Worm (Caenorhabditis elegans) whole organism, L4 larva: ENCODE measurements around the gene col-109.

Experiments used
- dmd-9 ChIP-seq: fragments of 200-800 bp; sonication (Bioruptor generic); IDR thresholded peaks from 2 replicates; pipeline ENCODE4 v1.3.6; 2022; ENCODE audit warnings: missing genetic modification reagents, missing genetic modification characterization, missing compliant biosample characterization
- dve-1 ChIP-seq: sonication (generic microtip); optimal IDR thresholded peaks from 2 replicates; lab custom pipeline; 2017; ENCODE audit warnings: antibody characterized with exemption, mild to moderate bottlenecking, missing genetic modification characterization, missing compliant biosample characterization; ENCODE audit not compliant: insufficient read depth
- egl-27 ChIP-seq: sonication (generic microtip); optimal IDR thresholded peaks from 3 replicates; lab custom pipeline; 2017; ENCODE audit warnings: missing biosample characterization, missing genetic modification reagents, missing genetic modification characterization
- nhr-11 ChIP-seq: fragments of 150-350 bp; optimal IDR thresholded peaks from 2 replicates; lab custom pipeline; 2014; ENCODE audit warnings: missing biosample characterization, missing genetic modification characterization
- unc-62 ChIP-seq, 3 experiments: fragments of 150-350 bp in 1 of 3; sonication (generic microtip); optimal IDR thresholded peaks in 2 of 3; peaks in 1 of 3; 1 replicate in 1 of 3; 2 replicates in 2 of 3; lab custom pipeline; 2014 to 2017; ENCODE audit warnings: missing biosample characterization in 3 of 3, missing genetic modification characterization in 3 of 3, missing genetic modification reagents in 3 of 3, missing genotype in 1 of 3

DNA sequence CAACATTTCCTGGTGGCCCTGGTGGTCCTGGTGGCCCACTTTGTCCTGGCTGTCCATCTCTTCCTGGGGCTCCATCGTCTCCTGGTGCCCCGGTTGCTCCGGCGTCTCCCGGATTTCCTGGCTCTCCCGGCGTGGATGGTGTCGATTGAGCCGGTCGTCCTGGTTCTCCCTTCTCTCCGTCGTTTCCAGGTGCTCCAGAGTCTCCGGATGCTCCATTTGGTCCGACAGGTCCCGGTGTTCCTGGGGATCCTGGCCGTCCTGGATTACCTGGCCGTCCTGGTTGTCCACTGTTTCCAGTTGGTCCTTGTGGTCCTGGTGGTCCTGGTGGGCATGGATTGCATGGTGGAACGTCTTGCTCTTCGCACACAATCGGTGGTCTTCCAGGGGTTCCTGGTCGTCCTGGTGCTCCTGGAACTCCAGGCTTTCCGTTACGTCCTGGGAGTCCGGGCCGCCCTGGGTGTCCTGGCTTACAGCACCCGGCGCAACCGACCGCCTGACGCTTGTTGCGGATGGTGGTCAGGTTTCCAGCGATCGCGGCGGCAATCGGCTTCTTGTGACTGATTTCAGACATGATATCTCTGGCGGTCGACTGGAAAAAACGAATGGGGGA, 1.5 kb downstream of the col-109 start:
- TF ChIP-seq unc-62 (GFP tag; optimal IDR thresholded peaks at IDR 0.05 in 1 of 2; lab: Kevin White, UChicago): no peak
- no peak for TF ChIP-seq unc-62 (tag; optimal IDR thresholded peaks at IDR 0.05; lab: Kevin White, UChicago)
- TF ChIP-seq egl-27 (tag; lab: Kevin White, UChicago): no peak
- TF ChIP-seq nhr-11 (tag; lab: Kevin White, UChicago): no peak
- no peak for TF ChIP-seq dve-1 (tag; lab: Kevin White, UChicago)
- TF ChIP-seq dmd-9 (GFP tag; lab: Robert Waterston, UW): no peak
